Fruit fly (Drosophila melanogaster): Measurements from ENCODE around the gene Archease.

Gene Archease

DNA sequence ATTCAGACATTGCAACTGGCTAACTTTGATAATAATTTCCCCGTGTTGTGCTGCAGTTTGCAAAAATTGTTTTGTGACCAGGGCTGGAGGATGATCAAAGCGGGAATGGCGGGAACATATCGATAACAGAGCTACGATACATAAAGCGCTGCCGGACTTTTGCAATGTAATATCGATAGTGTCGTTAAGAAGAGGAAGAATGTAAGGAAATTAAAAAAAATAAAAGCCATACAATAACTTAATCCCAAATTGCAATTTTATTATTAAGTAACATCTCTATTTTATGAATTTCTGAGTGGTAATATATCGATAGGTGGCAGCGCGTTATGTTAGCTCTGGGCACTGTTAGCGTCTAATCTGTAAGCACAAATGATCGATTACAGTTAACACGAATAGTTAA is 8.9 kb upstream of the Archease start, which contains the start of gene PolA1 (continued):
- TF ChIP-seq gfzf (GFP tag; optimal IDR thresholded peaks at IDR 0.05) (peak; percentile 46), crp (GFP tag; optimal IDR thresholded peaks at IDR 0.05) (peak in 1 of 2 experiments; percentile 33), Nf-YC (tag; optimal IDR thresholded peaks at IDR 0.05) (peak; percentile 10), Dref (GFP tag; IDR thresholded peaks at IDR 0.05) (peak; percentile 96), CG14860 (GFP tag; IDR thresholded peaks at IDR 0.05; ENCODE audit: partially characterized antibody) (peak; percentile 95), CG8089 (GFP tag; optimal IDR thresholded peaks at IDR 0.05) (no peak), dmrt11E (tag; optimal IDR thresholded peaks at IDR 0.05) (peak; percentile 36), H15 (GFP tag; IDR thresholded peaks at IDR 0.05) (no peak), pho (GFP tag; optimal IDR thresholded peaks at IDR 0.05) (peak; percentile 67), CG2116 (GFP tag; optimal IDR thresholded peaks at IDR 0.05) (peak; percentile 85), jumu (GFP tag; optimal IDR thresholded peaks at IDR 0.05) (peak; percentile 8), CG8388 (GFP tag; optimal IDR thresholded peaks at IDR 0.05) (no peak), CG8478 (optimal IDR thresholded peaks at IDR 0.05) (no peak), CG4707 (GFP tag; optimal IDR thresholded peaks at IDR 0.05) (no peak), pan (optimal IDR thresholded peaks at IDR 0.05) (no peak), pan (GFP tag; optimal IDR thresholded peaks at IDR 0.05 in 1 of 2, IDR thresholded peaks at IDR 0.05 in 1 of 2) (peak in 1 of 2 experiments; percentile 31), CG17361 (GFP tag; IDR thresholded peaks at IDR 0.05) (peak; percentile 55; the same call in 2 of the 3 replicates), Ada2b (GFP tag; IDR thresholded peaks at IDR 0.05) (peak; percentile 56; the same call in 1 of the 2 replicates), slbo (GFP tag; IDR thresholded peaks at IDR 0.05) (peak; percentile 80), CG12942 (GFP tag; optimal IDR thresholded peaks at IDR 0.05) (peak; percentile 20), slou (GFP tag; optimal IDR thresholded peaks at IDR 0.05) (peak; percentile 21), YL-1 (GFP tag; optimal IDR thresholded peaks at IDR 0.05) (peak; percentile 49), HmgD (GFP tag; optimal IDR thresholded peaks at IDR 0.05) (peak; percentile 78), ara (GFP tag; IDR thresholded peaks at IDR 0.05) (no peak), CG2129 (GFP tag; IDR thresholded peaks at IDR 0.05; ENCODE audit: partially characterized antibody) (peak; percentile 97)

DNA sequence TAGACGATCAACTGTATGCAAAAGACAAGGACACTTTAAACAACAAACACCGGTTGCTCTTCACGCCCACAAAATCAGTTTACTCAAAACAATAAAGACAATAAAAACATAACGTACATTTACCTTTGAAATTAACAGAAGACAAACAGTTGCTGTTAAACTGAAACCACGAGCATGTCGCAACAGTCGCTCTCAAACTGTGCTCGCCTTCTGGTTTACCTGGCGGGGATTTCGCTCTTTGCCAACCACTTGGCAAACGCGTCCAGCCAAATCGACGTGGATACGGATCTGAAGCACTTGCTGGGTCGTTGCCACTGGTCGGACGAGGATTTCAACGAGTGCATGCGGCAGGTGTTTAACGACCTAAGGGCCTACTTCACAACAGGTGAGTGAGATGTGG is 2.6 kb upstream of the Archease start:
- TF ChIP-seq Ssrp (tag; optimal IDR thresholded peaks at IDR 0.05): no peak
- TF ChIP-seq CG6654 (GFP tag; optimal IDR thresholded peaks at IDR 0.05): peak; percentile 95
- TF ChIP-seq Mad (GFP tag; optimal IDR thresholded peaks at IDR 0.05): no peak
- 0 out of 2 replicates have a peak, but pooled peaks have one; percentile 29 for TF ChIP-seq CG42726 (GFP tag; IDR thresholded peaks at IDR 0.05; ENCODE audit: partially characterized antibody)
- peak; percentile 70 for TF ChIP-seq cad (GFP tag; optimal IDR thresholded peaks at IDR 0.05)

DNA sequence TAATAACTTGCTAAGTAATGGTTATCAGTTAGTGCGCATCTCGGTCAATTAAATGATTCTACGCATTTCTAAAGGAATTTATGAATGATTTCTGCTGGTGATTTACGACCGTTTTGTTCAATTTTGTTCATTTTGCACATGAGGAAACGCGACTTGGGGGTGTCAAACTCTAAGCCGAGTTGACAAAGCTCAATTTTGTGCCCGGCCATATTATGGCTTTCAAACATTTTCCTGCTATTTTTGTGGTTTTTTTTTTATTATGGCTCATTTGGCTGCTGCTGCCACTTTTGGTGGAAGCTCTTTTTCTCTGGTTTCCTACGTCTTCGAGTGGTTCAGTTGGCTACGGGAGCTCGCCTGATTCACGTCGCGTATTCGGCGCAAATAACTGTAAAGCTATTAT is 1.3 kb upstream of the Archease start, which contains the start of gene Jhbp16:
Gene Jhbp16 (plus strand): TSS at position 301 of the 400 bp plus-strand sequence.
- TF ChIP-seq CG4282 (GFP tag; optimal IDR thresholded peaks at IDR 0.05) (no peak), CG9727 (GFP tag; optimal IDR thresholded peaks at IDR 0.05) (no peak), D (optimal IDR thresholded peaks at IDR 0.05) (no peak), D (GFP tag; optimal IDR thresholded peaks at IDR 0.05) (no peak), CG4707 (GFP tag; optimal IDR thresholded peaks at IDR 0.05) (no peak), so (GFP tag; IDR thresholded peaks at IDR 0.05) (no peak), Fer2 (tag; optimal IDR thresholded peaks at IDR 0.05) (no peak), CG14710 (tag; optimal IDR thresholded peaks at IDR 0.05) (no peak), Dek (tag; optimal IDR thresholded peaks at IDR 0.05) (no peak), Asciz (GFP tag; optimal IDR thresholded peaks at IDR 0.05) (no peak), z (GFP tag; IDR thresholded peaks at IDR 0.05) (no peak), CG10147 (GFP tag; optimal IDR thresholded peaks at IDR 0.05) (no peak), Poxn (GFP tag; IDR thresholded peaks at IDR 0.05) (no peak), Elba2 (GFP tag; optimal IDR thresholded peaks at IDR 0.05) (no peak), Lhr (GFP tag; optimal IDR thresholded peaks at IDR 0.05) (no peak), Ets65A (GFP tag) (no peak), CG11504 (tag; optimal IDR thresholded peaks at IDR 0.05) (no peak), CoRest (tag; optimal IDR thresholded peaks at IDR 0.05) (no peak), prd (optimal IDR thresholded peaks at IDR 0.05) (no peak), prd (GFP tag; IDR thresholded peaks at IDR 0.05) (no peak), Bteb2 (GFP tag; optimal IDR thresholded peaks at IDR 0.05) (no peak)
